Fruit fly (Drosophila melanogaster) Kc167 (cell line): ENCODE measurements around the gene CG32982.

ENCODE experiments used
- Myc ChIP-seq: fragments of >200 bp; optimal IDR thresholded peaks from 2 replicates; lab custom pipeline; 2017; ENCODE audit warnings: missing external identifiers
- Sin3A ChIP-seq: fragments of >200 bp; optimal IDR thresholded peaks from 2 replicates; lab custom pipeline; 2018; ENCODE audit warnings: missing external identifiers
- h ChIP-seq: fragments of >200 bp; optimal IDR thresholded peaks from 3 replicates; lab custom pipeline; 2018; ENCODE audit warnings: missing external identifiers
- insv ChIP-seq: fragments of >200 bp; optimal IDR thresholded peaks from 3 replicates; lab custom pipeline; 2018; ENCODE audit warnings: missing external identifiers
- psq ChIP-seq: fragments of >200 bp; optimal IDR thresholded peaks from 2 replicates; lab custom pipeline; 2017; ENCODE audit warnings: missing external identifiers

DNA sequence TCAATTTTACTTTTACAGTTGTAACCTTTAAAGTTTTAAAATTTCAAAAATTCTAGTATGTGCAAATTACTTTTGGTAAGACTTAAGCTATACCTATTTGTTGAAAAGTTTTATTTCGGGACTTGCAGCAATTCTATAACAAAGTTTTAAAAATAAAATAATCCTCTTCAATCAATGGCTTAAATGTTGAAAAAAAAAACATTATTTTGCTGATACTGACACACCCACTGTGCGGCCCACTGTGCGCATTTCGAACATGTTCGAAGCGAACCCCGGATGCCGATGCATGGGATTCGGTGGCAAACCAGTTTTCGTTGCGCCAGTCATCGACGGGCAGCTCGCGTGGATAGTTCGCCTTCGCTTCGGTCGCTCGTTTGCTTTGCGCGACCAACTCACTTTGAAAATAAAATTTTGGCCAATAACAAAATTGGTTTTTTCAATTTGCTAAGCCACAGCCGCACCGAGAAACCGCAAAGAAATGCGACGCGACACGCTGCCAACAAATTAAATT, at the start of gene CG32982:
- no peak for TF ChIP-seq h (lab: Kevin White, UChicago)
- TF ChIP-seq insv (lab: Kevin White, UChicago): no peak
- no peak for TF ChIP-seq Myc
- no peak for TF ChIP-seq psq
- TF ChIP-seq Sin3A: no peak
